Worm (Caenorhabditis elegans): ENCODE measurements around the gene cdh-3.

Gene cdh-3

DNA sequence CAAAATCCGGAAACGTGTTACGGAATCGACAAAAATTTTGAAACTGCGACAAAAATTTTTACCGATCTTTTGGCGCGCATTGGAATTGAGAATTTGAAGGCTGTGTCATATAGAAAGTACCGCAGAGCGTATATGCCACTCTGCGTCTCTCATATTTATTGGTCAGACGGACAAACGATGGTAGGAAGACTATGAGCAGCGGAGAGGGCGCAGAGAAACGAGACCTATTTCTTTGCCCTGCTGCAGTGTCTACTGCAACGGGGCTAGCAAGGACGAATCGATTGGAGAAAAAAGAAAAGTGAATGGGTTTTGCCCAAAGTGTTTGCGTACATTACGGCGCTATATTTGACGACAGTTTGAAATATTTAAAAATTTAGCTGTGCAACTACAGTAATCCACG lies 44.2 kb downstream of the cdh-3 start (continued):
- no peak for TF ChIP-seq unc-30 (tag; optimal IDR thresholded peaks at IDR 0.05)
- no peak for TF ChIP-seq fkh-4 (tag; optimal IDR thresholded peaks at IDR 0.05; ENCODE audit: borderline replicate concordance)
- TF ChIP-seq lsy-2 (tag; optimal IDR thresholded peaks at IDR 0.05) = peak; percentile 82 to 86
- TF ChIP-seq ceh-63 (GFP tag; optimal IDR thresholded peaks at IDR 0.05) = no peak
- no peak for TF ChIP-seq fkh-10 (GFP tag; optimal IDR thresholded peaks at IDR 0.05)
- peak; percentile 83 for TF ChIP-seq snu-23 (GFP tag; optimal IDR thresholded peaks at IDR 0.05)
- no peak for TF ChIP-seq efl-3 (GFP tag; optimal IDR thresholded peaks at IDR 0.05)
- peak; percentile 74 to 76 (median 75) for TF ChIP-seq dpl-1 (GFP tag; optimal IDR thresholded peaks at IDR 0.05)
- peak; percentile 82 to 95 for TF ChIP-seq efl-1 (optimal IDR thresholded peaks at IDR 0.05)
- TF ChIP-seq efl-1 (GFP tag; optimal IDR thresholded peaks at IDR 0.05 in 1 of 2) = peak; percentile 64 to 97
- no peak for TF ChIP-seq egl-13 (tag; optimal IDR thresholded peaks at IDR 0.05)
- no peak for TF ChIP-seq pqm-1 (tag; optimal IDR thresholded peaks at IDR 0.05)
- TF ChIP-seq nhr-11 (tag; optimal IDR thresholded peaks at IDR 0.05) = no peak
- no peak for TF ChIP-seq elt-2 (tag; optimal IDR thresholded peaks at IDR 0.05)
- peak; percentile 66 to 75 (median 70) for TF ChIP-seq ceh-82 (tag; optimal IDR thresholded peaks at IDR 0.05)
- peak; percentile 69 for TF ChIP-seq dsc-1 (tag; optimal IDR thresholded peaks at IDR 0.05)
- TF ChIP-seq unc-130 (tag; optimal IDR thresholded peaks at IDR 0.05) = peak; percentile 49
- TF ChIP-seq elt-3 (tag; optimal IDR thresholded peaks at IDR 0.05) = peak in 1 of 6 experiments; percentile 9
- peak; percentile 67 for TF ChIP-seq nhr-19 (GFP tag; conservative IDR thresholded peaks at IDR 0.05)
- no peak for TF ChIP-seq ceh-90 (tag; optimal IDR thresholded peaks at IDR 0.05)
- no peak for TF ChIP-seq ces-1 (GFP tag; optimal IDR thresholded peaks at IDR 0.05)
- TF ChIP-seq unc-62 (GFP tag; optimal IDR thresholded peaks at IDR 0.05) = no peak
- TF ChIP-seq tbx-2 (tag; optimal IDR thresholded peaks at IDR 0.05) = peak; percentile 67
- peak; percentile 77 for TF ChIP-seq pax-3 (tag; optimal IDR thresholded peaks at IDR 0.05)
- TF ChIP-seq lin-39 (tag; optimal IDR thresholded peaks at IDR 0.05) = no peak
- peak; percentile 92 for TF ChIP-seq mep-1 (tag; optimal IDR thresholded peaks at IDR 0.05)
- peak; percentile 77 for TF ChIP-seq nhr-47 (tag; optimal IDR thresholded peaks at IDR 0.05)
- TF ChIP-seq sox-4 (tag; optimal IDR thresholded peaks at IDR 0.05) = no peak
- TF ChIP-seq tlp-1 (tag; optimal IDR thresholded peaks at IDR 0.05) = no peak
- peak; percentile 89 for TF ChIP-seq lin-14 (GFP tag; optimal IDR thresholded peaks at IDR 0.05)
- TF ChIP-seq nhr-20 (tag; optimal IDR thresholded peaks at IDR 0.05) = peak; percentile 80
- no peak for TF ChIP-seq sptf-1 (tag; optimal IDR thresholded peaks at IDR 0.05)
- peak; percentile 67 for TF ChIP-seq fos-1 (tag; optimal IDR thresholded peaks at IDR 0.05)
- TF ChIP-seq C34B4.2 (tag; optimal IDR thresholded peaks at IDR 0.05) = no peak
- peak; percentile 42 for TF ChIP-seq nhr-90 (tag; optimal IDR thresholded peaks at IDR 0.05; ENCODE audit: poor library complexity)

DNA sequence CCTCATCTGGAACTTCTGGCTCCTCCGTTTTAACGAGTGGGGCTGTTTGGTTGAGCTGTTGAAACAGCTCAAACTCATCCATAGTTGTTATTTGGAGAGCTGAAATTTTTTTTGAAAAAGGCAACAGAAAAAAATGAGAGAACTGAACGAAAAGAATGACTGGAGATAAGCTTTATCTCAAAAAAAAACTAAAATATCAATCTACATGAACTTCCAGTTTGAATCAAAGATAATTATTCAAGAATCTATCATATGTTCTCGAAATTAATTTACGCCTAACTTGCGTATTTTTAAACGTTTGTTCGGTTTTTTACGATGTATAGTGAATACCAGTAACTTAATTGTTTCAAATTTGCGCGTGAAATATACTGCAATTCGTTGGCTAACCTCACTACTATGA lies 44.9 kb downstream of the cdh-3 start, which contains the start of gene lin-13:
TSS of gene lin-13 (minus strand) at position 101 of the 400 bp plus-strand sequence.
- TF ChIP-seq aly-2 (tag; optimal IDR thresholded peaks at IDR 0.05) (no peak), efl-1 (optimal IDR thresholded peaks at IDR 0.05) (no peak), efl-1 (GFP tag; optimal IDR thresholded peaks at IDR 0.05 in 1 of 2) (peak in 1 of 2 experiments; percentile 54), C04F5.9 (tag; optimal IDR thresholded peaks at IDR 0.05) (no peak), sox-4 (tag; optimal IDR thresholded peaks at IDR 0.05) (no peak), ceh-82 (tag; optimal IDR thresholded peaks at IDR 0.05) (no peak), tlp-1 (tag; optimal IDR thresholded peaks at IDR 0.05) (no peak)

DNA sequence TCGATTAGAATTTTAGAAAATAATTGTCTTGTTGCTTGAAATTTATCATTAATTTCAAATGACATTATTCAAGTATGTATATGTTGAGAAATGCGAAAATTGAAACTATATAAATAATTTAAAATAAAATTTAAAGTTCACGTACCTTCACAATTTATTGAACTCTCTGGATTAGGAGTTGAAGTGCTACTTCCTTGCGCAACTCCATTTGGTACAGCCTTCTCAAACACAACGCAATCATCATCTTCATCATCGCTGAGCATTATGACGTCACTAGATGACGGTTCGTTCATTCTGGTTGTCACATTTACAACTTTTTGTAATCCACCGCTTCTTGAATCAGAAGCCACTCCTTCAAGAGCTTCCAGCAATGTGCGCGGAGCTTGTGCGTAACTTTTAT lies 50.8 kb downstream of the cdh-3 start:
- TF ChIP-seq ama-1 (optimal IDR thresholded peaks at IDR 0.05) (no peak), efl-1 (optimal IDR thresholded peaks at IDR 0.05) (no peak), efl-1 (GFP tag; optimal IDR thresholded peaks at IDR 0.05 in 1 of 2) (peak in 1 of 2 experiments; percentile 61)

DNA sequence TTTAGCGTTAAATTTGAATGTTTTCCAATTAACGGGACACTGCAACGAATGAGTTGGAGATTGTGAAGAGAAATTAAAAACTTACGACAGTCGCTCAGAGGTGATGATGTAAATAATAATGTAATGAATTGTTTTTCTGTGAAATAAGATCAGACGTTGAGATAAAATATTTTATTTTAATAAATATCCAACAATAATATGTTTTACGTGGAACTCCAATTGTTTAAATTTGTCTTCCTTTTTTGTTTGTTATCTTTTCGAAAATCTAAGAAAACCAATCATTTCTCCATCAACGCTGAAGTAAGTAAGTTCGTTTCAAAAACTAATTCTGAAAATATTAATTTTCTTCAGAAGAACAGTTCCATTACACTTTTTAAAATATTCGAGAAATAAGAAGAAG lies 60.0 kb downstream of the cdh-3 start, which contains the start of gene C18H2.5:
TSS of gene C18H2.5 (minus strand) at position 101 of the 400 bp plus-strand sequence.
- no peak for TF ChIP-seq isw-1 (GFP tag; IDR thresholded peaks at IDR 0.05)
- TF ChIP-seq snpc-4 (tag; optimal IDR thresholded peaks at IDR 0.05) = no peak
- TF ChIP-seq ces-1 (GFP tag; optimal IDR thresholded peaks at IDR 0.05) = no peak
- no peak for TF ChIP-seq nhr-28 (tag; optimal IDR thresholded peaks at IDR 0.05)
- no peak for TF ChIP-seq swsn-7 (tag; optimal IDR thresholded peaks at IDR 0.05)
- no peak for TF ChIP-seq lin-39 (tag; optimal IDR thresholded peaks at IDR 0.05)
- no peak for TF ChIP-seq egl-27 (tag; optimal IDR thresholded peaks at IDR 0.05)
- TF ChIP-seq jun-1 (tag; optimal IDR thresholded peaks at IDR 0.05) = no peak
- no peak for TF ChIP-seq nhr-77 (tag; optimal IDR thresholded peaks at IDR 0.05)
- TF ChIP-seq aha-1 (tag; optimal IDR thresholded peaks at IDR 0.05) = no peak
- no peak for TF ChIP-seq irx-1 (tag; optimal IDR thresholded peaks at IDR 0.05)

Measured in whole organism, L1 larva.